Worm (Caenorhabditis elegans) whole organism, dauer: ENCODE measurements around the gene irld-64.

ENCODE experiments used
- unc-62 ChIP-seq: sonication (generic microtip); optimal IDR thresholded peaks from 2 replicates; lab custom pipeline; 2017; ENCODE audit warnings: missing biosample characterization, missing genetic modification reagents, missing genetic modification characterization

Gene irld-64

DNA sequence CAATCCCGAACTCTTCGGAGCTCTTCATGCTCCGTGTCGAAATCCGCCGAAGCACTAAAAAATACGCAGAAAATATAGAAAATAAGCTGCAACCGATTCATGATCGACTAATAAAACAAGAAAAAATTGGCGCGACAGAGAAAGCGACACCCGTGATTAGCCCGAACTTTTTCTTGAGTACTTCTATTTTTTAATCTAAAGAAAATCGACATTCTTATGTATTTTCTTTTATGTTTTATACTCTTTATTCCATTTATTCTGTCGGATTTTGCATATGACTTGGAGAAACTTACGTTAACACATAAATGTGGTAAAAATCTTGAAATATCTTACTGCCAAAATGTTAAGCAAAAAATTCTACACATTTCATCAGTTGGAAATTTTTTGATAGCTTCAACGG is 13.6 kb upstream of the irld-64 start, which contains the start of the genes irld-50 and irld-49:
TSS of gene irld-50 (minus strand) at position 101 of the 400 bp plus-strand sequence.
TSS of gene irld-49 (plus strand) at position 211 of the 400 bp plus-strand sequence.
- no peak for TF ChIP-seq unc-62 (GFP tag; lab: Kevin White, UChicago)

ce11 chrII:2940747-2941146 is 10.3 kb upstream of the irld-64 start, which contains the start of gene irld-66:
Gene irld-66, minus strand, starts transcription at chrII:2940847.
- no peak for TF ChIP-seq unc-62 (GFP tag; lab: Kevin White, UChicago)

DNA sequence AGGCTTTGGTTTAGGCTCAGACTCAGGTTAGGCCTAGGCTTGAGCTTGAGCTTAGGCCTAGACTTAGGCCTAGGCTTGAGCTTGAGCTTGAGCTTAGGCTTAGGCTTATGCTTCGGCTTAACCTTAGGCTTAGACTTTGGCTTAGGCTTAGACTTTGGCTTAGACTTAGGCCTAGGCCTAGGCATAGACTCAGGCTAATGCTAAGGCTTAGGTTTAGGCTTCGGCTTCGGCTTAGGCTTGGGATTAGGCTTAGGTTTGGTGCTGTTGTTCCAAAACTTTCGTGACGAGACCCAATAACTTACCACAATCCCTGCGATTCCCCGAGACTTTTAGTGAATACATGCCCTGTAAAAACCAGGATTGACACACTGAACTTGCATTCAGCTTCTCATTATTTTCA is 9.3 kb upstream of the irld-64 start:
- TF ChIP-seq unc-62 (GFP tag; lab: Kevin White, UChicago), result no peak

DNA sequence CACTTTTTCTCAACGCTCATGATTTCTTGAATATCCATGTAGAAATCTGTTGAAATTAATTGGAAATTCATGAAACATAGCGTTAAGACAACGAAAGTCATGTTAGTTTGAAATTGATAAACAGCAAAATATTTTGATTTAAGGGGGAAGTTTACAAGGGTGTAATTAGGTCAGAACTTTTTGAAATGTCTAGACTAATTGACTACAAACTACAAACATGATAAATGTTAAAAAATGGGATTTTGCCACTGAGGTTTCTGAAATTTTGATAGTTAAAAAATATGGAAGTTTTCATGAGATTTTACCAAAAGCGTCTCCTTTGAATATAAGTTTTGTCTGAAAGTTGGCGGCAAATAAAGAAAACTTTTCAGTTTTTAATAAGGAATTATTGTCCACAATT is 7.5 kb upstream of the irld-64 start, which contains the start of gene irld-65:
TSS of gene irld-65 (minus strand) at position 101 of the 400 bp plus-strand sequence.
- no peak for TF ChIP-seq unc-62 (GFP tag; lab: Kevin White, UChicago)

ce11 chrII:2934354-2934753 is 4.0 kb upstream of the irld-64 start, which contains the start of gene irld-67:
Gene irld-67, minus strand, starts transcription at chrII:2934454.
- TF ChIP-seq unc-62 (GFP tag; lab: Kevin White, UChicago), result no peak

- no peak for TF ChIP-seq unc-62 (GFP tag; lab: Kevin White, UChicago)
Measured at ce11 chrII:2931564-2931963, 1.2 kb upstream of the irld-64 start.

- no peak for TF ChIP-seq unc-62 (GFP tag; lab: Kevin White, UChicago)
Measured at ce11 chrII:2929846-2930245, 553 bp downstream of the irld-64 start.

DNA sequence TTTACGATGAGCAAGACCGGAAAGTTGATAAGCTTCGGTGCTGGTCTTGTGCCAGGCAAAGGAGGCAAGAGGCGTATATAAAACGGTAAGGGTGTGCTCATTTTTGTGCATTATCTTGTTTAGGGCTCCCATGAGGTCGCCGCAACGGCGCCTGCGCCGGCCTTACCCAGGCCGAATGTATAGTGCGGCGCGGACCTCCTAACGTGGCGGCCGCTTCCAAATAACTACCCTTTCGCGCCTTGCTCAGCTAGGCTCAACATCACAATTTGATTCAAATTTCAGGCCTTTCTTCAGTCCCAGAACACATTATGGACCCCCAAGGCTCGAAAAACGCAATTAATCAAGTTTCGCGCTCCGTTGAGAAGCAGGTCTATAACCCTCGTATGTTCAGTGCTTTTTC is 2.9 kb downstream of the irld-64 start, which contains the start of the genes ZK355.3 and ZK355.8:
TSS of gene ZK355.3 (minus strand) at position 101 of the 400 bp plus-strand sequence.
TSS of gene ZK355.8 (plus strand) at position 272 of the 400 bp plus-strand sequence.
- no peak for TF ChIP-seq unc-62 (GFP tag; lab: Kevin White, UChicago)

DNA sequence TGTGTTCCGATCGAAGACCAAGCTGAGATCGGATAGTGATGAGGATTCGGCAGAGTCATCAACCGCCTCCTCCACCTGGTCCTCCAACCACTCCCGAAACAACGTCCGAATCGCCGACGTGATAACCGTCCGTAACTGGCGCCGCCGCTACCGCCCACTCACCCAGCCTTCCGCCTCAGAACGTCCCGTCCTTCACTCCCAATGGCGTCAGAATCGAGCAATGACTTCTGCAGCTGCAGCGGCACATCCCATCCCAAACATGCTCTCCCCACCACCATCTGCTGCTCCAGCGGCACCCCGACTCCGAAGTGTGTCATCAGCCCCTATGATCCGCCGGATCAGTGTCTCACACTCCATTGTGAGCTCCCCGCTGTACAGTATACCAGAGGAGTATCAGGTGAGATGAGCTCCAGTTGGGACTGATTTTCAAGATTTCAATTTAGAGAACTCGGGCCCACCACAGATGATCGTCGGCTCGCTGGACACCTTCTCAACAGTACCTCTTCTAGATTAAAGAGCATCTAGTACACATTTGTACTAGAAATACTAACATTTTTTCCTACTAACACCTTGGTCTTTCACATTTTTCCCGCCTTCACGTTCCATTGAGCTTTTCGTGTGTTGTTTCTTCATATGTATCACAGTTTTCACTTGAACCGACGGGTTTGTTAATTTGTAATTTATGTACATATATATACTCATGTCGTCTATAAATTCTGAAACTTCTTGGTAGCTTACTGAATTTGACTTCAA is 4.4 kb downstream of the irld-64 start:
- TF ChIP-seq unc-62 (GFP tag; lab: Kevin White, UChicago), result no peak

ce11 chrII:2925032-2925431 is 5.4 kb downstream of the irld-64 start:
- TF ChIP-seq unc-62 (GFP tag; lab: Kevin White, UChicago), result no peak

- TF ChIP-seq unc-62 (GFP tag; lab: Kevin White, UChicago), result no peak
Measured at ce11 chrII:2923617-2924016, 6.8 kb downstream of the irld-64 start, which contains the start of gene ZK355.2. Gene ZK355.2, plus strand, starts transcription at chrII:2923917.

- no peak for TF ChIP-seq unc-62 (GFP tag; lab: Kevin White, UChicago)
Measured at ce11 chrII:2922782-2923181, 7.6 kb downstream of the irld-64 start.

- no peak for TF ChIP-seq unc-62 (GFP tag; lab: Kevin White, UChicago)
Measured at ce11 chrII:2922359-2922758, 8.0 kb downstream of the irld-64 start.

- no peak for TF ChIP-seq unc-62 (GFP tag; lab: Kevin White, UChicago)
Measured at ce11 chrII:2921860-2922259, 8.5 kb downstream of the irld-64 start.

DNA sequence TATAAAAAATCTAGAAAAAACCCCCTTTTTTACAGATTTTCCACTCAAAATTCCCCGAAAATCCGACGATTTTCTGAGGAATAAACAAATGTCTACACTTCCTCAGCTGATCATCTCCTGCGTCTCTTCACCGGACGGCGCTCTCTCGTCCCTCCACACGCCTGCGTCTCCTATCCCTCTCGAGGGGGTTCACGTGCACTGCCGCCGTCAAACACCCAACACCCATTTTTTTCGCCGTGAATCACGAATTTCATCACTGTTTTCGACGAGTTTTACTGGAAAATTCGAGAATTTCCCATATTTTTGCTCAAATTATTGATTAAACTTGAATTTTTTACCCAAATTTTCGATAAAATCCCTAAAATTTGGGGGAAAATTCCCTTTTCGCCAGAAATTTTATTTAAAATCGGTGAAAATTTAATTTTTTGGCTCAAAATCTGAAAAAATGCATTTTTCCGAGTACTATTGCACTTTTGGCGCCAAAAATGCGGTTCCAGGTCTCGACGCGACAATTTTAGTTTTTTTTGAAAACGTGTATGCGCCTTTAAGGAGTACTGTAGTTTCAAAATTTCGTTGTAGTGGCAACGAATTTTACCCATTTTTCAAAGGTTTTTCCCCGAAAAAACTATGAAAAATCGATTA is 9.5 kb downstream of the irld-64 start:
- no peak for TF ChIP-seq unc-62 (GFP tag; lab: Kevin White, UChicago)

- no peak for TF ChIP-seq unc-62 (GFP tag; lab: Kevin White, UChicago)
Measured at ce11 chrII:2920234-2920633, 10.2 kb downstream of the irld-64 start.
